Worm (Caenorhabditis elegans): Measurements from ENCODE around the gene Y54G2A.13.
A peak's percentile ranks its signal among the peaks of the same experiment; 100 is the strongest.

The Y54G2A.13 gene

DNA sequence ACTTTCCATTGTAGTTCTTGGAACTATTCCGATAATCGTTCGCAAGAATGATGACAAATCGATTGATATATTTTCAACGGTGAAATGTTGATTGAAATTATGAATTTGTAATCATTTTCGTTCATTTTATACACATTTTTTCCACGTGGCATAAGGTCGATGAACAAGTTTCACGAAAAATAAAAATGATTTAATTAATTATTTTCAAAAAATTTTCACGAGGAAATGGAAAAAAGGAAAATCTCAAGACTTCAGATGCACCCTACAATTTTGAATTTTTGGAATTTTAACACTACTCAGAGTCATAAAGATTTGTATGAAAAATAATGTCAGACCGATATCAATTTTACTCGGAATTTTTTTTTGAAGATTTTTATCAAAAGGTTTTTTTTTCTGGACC is at the start of gene Y54G2A.13:
Gene Y54G2A.13, minus strand, starts transcription at position 101 of the 400 bp plus-strand sequence.
- TF ChIP-seq Y116A8C.19 (tag; optimal IDR thresholded peaks at IDR 0.05; ENCODE audit: borderline replicate concordance): no peak
- no peak for TF ChIP-seq lsy-2 (tag; optimal IDR thresholded peaks at IDR 0.05)
- TF ChIP-seq unc-62 (GFP tag; optimal IDR thresholded peaks at IDR 0.05): no peak
- no peak for TF ChIP-seq nhr-47 (tag; optimal IDR thresholded peaks at IDR 0.05)
- no peak for TF ChIP-seq lin-15B (tag; optimal IDR thresholded peaks at IDR 0.05)
- no peak for TF ChIP-seq fkh-4 (tag; optimal IDR thresholded peaks at IDR 0.05; ENCODE audit: borderline replicate concordance)

DNA sequence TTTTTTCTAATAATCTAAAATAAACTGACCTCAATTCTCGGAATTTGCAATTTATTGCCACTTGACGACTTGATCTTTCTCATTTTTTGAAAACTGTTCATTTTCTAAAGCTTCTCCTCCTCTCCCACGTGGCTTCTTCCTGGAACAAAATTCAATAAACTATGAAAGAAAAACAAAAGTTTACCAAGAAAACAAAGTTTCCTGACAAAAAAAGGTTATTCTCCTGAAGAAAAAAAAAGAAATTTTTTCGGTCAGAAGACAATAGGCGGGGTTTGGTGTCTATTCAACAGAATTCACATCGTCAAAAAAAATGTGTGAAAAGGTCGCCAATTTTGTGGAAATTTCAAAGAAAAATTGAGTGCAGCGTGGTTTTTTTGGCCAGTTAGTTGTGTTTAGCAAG is 45.2 kb upstream of the Y54G2A.13 start, which contains the start of gene Y54G2A.16:
Gene Y54G2A.16, minus strand, starts transcription at position 101 of the 400 bp plus-strand sequence.
- TF ChIP-seq aha-1 (tag; optimal IDR thresholded peaks at IDR 0.05) (no peak), tbx-2 (tag; optimal IDR thresholded peaks at IDR 0.05) (no peak), efl-1 (optimal IDR thresholded peaks at IDR 0.05) (no peak), efl-1 (GFP tag; optimal IDR thresholded peaks at IDR 0.05 in 1 of 2) (no peak), tlp-1 (tag; optimal IDR thresholded peaks at IDR 0.05) (no peak), sptf-1 (tag; optimal IDR thresholded peaks at IDR 0.05) (no peak), ces-1 (GFP tag; optimal IDR thresholded peaks at IDR 0.05) (no peak)

DNA sequence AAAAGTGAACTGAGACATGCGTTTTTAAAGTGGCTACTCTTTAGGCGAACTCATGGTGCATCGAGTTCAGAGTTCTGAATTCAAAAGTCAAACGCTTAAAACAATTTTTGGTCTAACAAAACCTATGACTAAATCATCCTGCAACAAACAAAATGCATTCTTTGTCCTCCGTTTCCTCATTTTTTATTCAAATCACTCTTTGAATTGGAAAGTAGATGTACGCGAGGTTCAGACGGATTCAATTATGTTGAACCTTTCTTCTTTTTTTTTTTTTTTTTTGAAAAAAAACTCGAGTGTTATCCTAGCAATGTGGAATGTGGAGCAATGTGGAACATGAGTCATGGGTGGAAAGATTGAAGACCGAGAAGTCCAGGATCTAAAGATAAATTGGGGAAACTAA is 39.2 kb upstream of the Y54G2A.13 start:
- TF ChIP-seq efl-1 (optimal IDR thresholded peaks at IDR 0.05) (no peak), efl-1 (GFP tag; optimal IDR thresholded peaks at IDR 0.05 in 1 of 2) (no peak), mef-2 (tag; optimal IDR thresholded peaks at IDR 0.05) (no peak), unc-30 (tag; optimal IDR thresholded peaks at IDR 0.05) (no peak), lin-13 (GFP tag; optimal IDR thresholded peaks at IDR 0.05) (no peak), nhr-12 (tag; optimal IDR thresholded peaks at IDR 0.05) (no peak), tbx-2 (tag; optimal IDR thresholded peaks at IDR 0.05) (no peak), sptf-1 (tag; optimal IDR thresholded peaks at IDR 0.05) (no peak), irx-1 (tag; optimal IDR thresholded peaks at IDR 0.05) (no peak), skn-1 (tag; optimal IDR thresholded peaks at IDR 0.05) (no peak), mdl-1 (tag; optimal IDR thresholded peaks at IDR 0.05) (no peak), sox-4 (tag; optimal IDR thresholded peaks at IDR 0.05) (no peak), swsn-7 (tag; optimal IDR thresholded peaks at IDR 0.05) (no peak), efl-3 (GFP tag; optimal IDR thresholded peaks at IDR 0.05) (no peak), unc-130 (tag; optimal IDR thresholded peaks at IDR 0.05) (no peak), grh-1 (GFP tag; IDR thresholded peaks at IDR 0.05) (no peak), unc-86 (tag; optimal IDR thresholded peaks at IDR 0.05) (peak; percentile 35), hlh-4 (tag; optimal IDR thresholded peaks at IDR 0.05) (no peak), ets-5 (GFP tag; IDR thresholded peaks at IDR 0.05) (no peak), lin-14 (GFP tag; optimal IDR thresholded peaks at IDR 0.05) (peak; percentile 37), nhr-11 (tag; optimal IDR thresholded peaks at IDR 0.05) (no peak), fkh-10 (GFP tag; optimal IDR thresholded peaks at IDR 0.05) (peak; percentile 33), ceh-82 (tag; optimal IDR thresholded peaks at IDR 0.05) (no peak)

DNA sequence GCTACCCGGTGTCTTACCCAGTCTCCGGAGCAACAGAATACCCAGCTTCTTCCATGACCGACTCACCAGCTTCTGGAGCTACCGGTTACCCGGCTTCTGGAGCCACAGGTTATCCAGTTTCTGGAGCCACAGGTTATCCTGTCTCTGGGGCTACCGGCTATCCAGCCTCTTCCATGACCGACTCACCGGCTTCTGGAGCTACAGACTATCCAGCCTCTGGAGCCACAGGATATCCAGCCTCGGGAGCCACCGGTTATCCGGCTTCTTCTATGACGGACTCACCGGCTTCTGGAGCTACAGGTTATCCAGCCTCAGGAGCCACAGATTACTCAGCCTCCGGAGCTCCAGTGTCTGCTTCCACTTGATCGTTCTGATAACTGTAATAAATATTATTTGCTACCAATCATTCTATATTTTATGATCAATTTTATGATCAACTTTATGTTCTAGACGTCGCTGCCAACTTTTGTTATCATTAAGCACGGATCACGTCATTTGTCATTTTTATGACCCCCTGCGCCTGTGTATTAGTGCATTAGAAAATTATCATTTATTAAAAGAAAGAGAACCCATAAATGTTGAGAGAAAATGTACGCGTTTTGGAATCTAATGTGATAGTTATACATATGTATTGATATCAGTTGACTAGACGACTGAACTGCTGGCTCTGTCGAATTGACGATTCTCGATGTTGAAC is 35.7 kb upstream of the Y54G2A.13 start:
- TF ChIP-seq unc-98 (GFP tag; IDR thresholded peaks at IDR 0.05): no peak
- peak in 1 of 2 experiments; percentile 18 for TF ChIP-seq lin-35 (GFP tag; optimal IDR thresholded peaks at IDR 0.05)
- peak; percentile 78 for TF ChIP-seq elt-2 (tag; optimal IDR thresholded peaks at IDR 0.05)

DNA sequence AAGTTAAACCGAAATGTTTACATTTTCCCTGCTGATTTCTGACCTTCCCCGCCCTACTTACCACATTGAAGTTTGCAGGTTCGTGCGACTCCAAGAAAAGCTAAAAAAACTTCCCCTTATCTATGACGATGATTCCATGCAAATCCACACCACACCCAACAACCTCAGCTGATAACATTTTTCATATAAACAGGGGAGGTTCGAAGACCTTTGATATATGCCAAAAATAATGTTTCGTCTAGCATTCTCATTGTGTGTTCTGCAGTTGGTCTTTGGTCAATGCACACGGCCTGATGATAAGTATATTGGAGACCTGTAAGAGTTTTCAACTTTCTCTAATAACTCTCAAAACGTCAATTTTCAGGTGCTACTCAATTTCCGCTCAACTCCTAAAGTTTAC is 34.6 kb upstream of the Y54G2A.13 start:
- TF ChIP-seq elt-2 (tag; optimal IDR thresholded peaks at IDR 0.05): peak; percentile 47
- no peak for TF ChIP-seq efl-3 (GFP tag; optimal IDR thresholded peaks at IDR 0.05)
- no peak for TF ChIP-seq efl-1 (optimal IDR thresholded peaks at IDR 0.05)
- peak in 1 of 2 experiments; percentile 62 for TF ChIP-seq efl-1 (GFP tag; optimal IDR thresholded peaks at IDR 0.05 in 1 of 2)

Data from whole organism, L1 larva.